Worm (Caenorhabditis elegans): ENCODE data around the gene K10C2.7.

K10C2.7 gene

ce11 chrX:6456567-6456966 lies 13.3 kb upstream of the K10C2.7 start, which contains the start of gene pept-1:
TSS of gene pept-1 (plus strand) at chrX:6456872.
- TF ChIP-seq ztf-4 (tag; optimal IDR thresholded peaks at IDR 0.05): no peak
- TF ChIP-seq pqm-1 (tag; optimal IDR thresholded peaks at IDR 0.05): peak; percentile 60
- TF ChIP-seq lin-14 (GFP tag; optimal IDR thresholded peaks at IDR 0.05): peak; percentile 26
- peak; percentile 12 for TF ChIP-seq nhr-71 (tag; optimal IDR thresholded peaks at IDR 0.05)
- TF ChIP-seq nhr-20 (tag; optimal IDR thresholded peaks at IDR 0.05): peak; percentile 21
- peak in 1 of 2 experiments; percentile 44 for TF ChIP-seq lin-35 (GFP tag; optimal IDR thresholded peaks at IDR 0.05)
- no peak for TF ChIP-seq nhr-237 (tag; optimal IDR thresholded peaks at IDR 0.05)
- TF ChIP-seq jun-1 (tag; optimal IDR thresholded peaks at IDR 0.05): no peak
- TF ChIP-seq elt-2 (tag; optimal IDR thresholded peaks at IDR 0.05): peak; percentile 96

- TF ChIP-seq ceh-88 (GFP tag; IDR thresholded peaks at IDR 0.05) (no peak), hlh-4 (tag; optimal IDR thresholded peaks at IDR 0.05) (no peak), ceh-8 (GFP tag; optimal IDR thresholded peaks at IDR 0.05) (no peak), egl-27 (tag; optimal IDR thresholded peaks at IDR 0.05) (no peak), lsy-2 (tag; optimal IDR thresholded peaks at IDR 0.05) (no peak), pqm-1 (tag; optimal IDR thresholded peaks at IDR 0.05) (no peak), hpl-2 (GFP tag; optimal IDR thresholded peaks at IDR 0.05) (no peak)
Measured at ce11 chrX:6455157-6455556, 11.9 kb upstream of the K10C2.7 start, which contains the start of gene nas-33. TSS of gene nas-33 (minus strand) at chrX:6455257.

- TF ChIP-seq mep-1 (tag; optimal IDR thresholded peaks at IDR 0.05) (no peak), ceh-90 (tag; optimal IDR thresholded peaks at IDR 0.05) (no peak), snu-23 (GFP tag; optimal IDR thresholded peaks at IDR 0.05) (no peak), hlh-17 (GFP tag; optimal IDR thresholded peaks at IDR 0.05; ENCODE audit: borderline replicate concordance) (no peak), unc-130 (tag; optimal IDR thresholded peaks at IDR 0.05) (no peak), grh-1 (GFP tag; IDR thresholded peaks at IDR 0.05) (no peak), efl-1 (optimal IDR thresholded peaks at IDR 0.05) (no peak), efl-1 (GFP tag; optimal IDR thresholded peaks at IDR 0.05 in 1 of 2) (no peak), lin-39 (tag; optimal IDR thresholded peaks at IDR 0.05) (no peak), nhr-28 (tag; optimal IDR thresholded peaks at IDR 0.05) (no peak), nhr-11 (tag; optimal IDR thresholded peaks at IDR 0.05) (no peak), tlp-1 (tag; optimal IDR thresholded peaks at IDR 0.05) (no peak), skn-1 (tag; optimal IDR thresholded peaks at IDR 0.05) (no peak), unc-30 (tag; optimal IDR thresholded peaks at IDR 0.05) (no peak), zip-4 (GFP tag; optimal IDR thresholded peaks at IDR 0.05) (no peak), blmp-1 (tag; optimal IDR thresholded peaks at IDR 0.05) (no peak), nhr-47 (tag; optimal IDR thresholded peaks at IDR 0.05) (no peak)
Measured at ce11 chrX:6450839-6451491, 7.7 kb upstream of the K10C2.7 start, which contains the start of the genes grl-6 and K10C2.6. TSS of gene grl-6 (minus strand) at chrX:6450939. TSS of gene K10C2.6 (plus strand) at chrX:6451441.

ce11 chrX:6448866-6449400 lies 5.7 kb upstream of the K10C2.7 start, which contains the start of gene fah-1:
TSS of gene fah-1 (minus strand) at chrX:6448916.
- TF ChIP-seq ceh-90 (tag; optimal IDR thresholded peaks at IDR 0.05): no peak
- TF ChIP-seq nhr-19 (GFP tag; conservative IDR thresholded peaks at IDR 0.05): peak; percentile 43
- TF ChIP-seq dpl-1 (GFP tag; optimal IDR thresholded peaks at IDR 0.05): peak in 1 of 3 experiments; percentile 16
- TF ChIP-seq unc-86 (tag; optimal IDR thresholded peaks at IDR 0.05): no peak
- peak in 1 of 2 experiments; percentile 3 for TF ChIP-seq mdl-1 (tag; optimal IDR thresholded peaks at IDR 0.05)
- TF ChIP-seq swsn-7 (tag; optimal IDR thresholded peaks at IDR 0.05): peak; percentile 27
- peak in 1 of 2 experiments; percentile 41 for TF ChIP-seq lin-35 (GFP tag; optimal IDR thresholded peaks at IDR 0.05)
- peak; percentile 1 for TF ChIP-seq skn-1 (tag; optimal IDR thresholded peaks at IDR 0.05)
- peak; percentile 37 for TF ChIP-seq blmp-1 (tag; optimal IDR thresholded peaks at IDR 0.05)
- TF ChIP-seq lsy-2 (tag; optimal IDR thresholded peaks at IDR 0.05): no peak
- peak; percentile 1 for TF ChIP-seq vab-15 (tag; optimal IDR thresholded peaks at IDR 0.05)
- peak; percentile 66 for TF ChIP-seq snu-23 (GFP tag; optimal IDR thresholded peaks at IDR 0.05)
- no peak for TF ChIP-seq mef-2 (tag; optimal IDR thresholded peaks at IDR 0.05)
- TF ChIP-seq nhr-85 (tag): peak; percentile 97
- TF ChIP-seq nhr-20 (tag; optimal IDR thresholded peaks at IDR 0.05): peak; percentile 97
- peak; percentile 52 for TF ChIP-seq xbp-1 (tag; optimal IDR thresholded peaks at IDR 0.05)
- TF ChIP-seq lin-14 (GFP tag; optimal IDR thresholded peaks at IDR 0.05): peak; percentile 80
- TF ChIP-seq elt-2 (tag; optimal IDR thresholded peaks at IDR 0.05): peak; percentile 43
- peak; percentile 61 for TF ChIP-seq nhr-47 (tag; optimal IDR thresholded peaks at IDR 0.05)
- no peak for TF ChIP-seq dsc-1 (tag; optimal IDR thresholded peaks at IDR 0.05)
- no peak for TF ChIP-seq efl-1 (optimal IDR thresholded peaks at IDR 0.05)
- peak in 1 of 2 experiments; percentile 2 for TF ChIP-seq efl-1 (GFP tag; optimal IDR thresholded peaks at IDR 0.05 in 1 of 2)
- TF ChIP-seq grh-1 (GFP tag; IDR thresholded peaks at IDR 0.05): peak; percentile 65
- no peak for TF ChIP-seq mab-9 (GFP tag; IDR thresholded peaks at IDR 0.05)
- peak; percentile 38 for TF ChIP-seq zip-4 (GFP tag; optimal IDR thresholded peaks at IDR 0.05)
- TF ChIP-seq mep-1 (tag; optimal IDR thresholded peaks at IDR 0.05): peak; percentile 34
- peak; percentile 89 for TF ChIP-seq pag-3 (tag; optimal IDR thresholded peaks at IDR 0.05; ENCODE audit: borderline replicate concordance, insufficient read depth)

All from whole organism, L1 larva.